Fruit fly (Drosophila melanogaster) whole organism, prepupa: ENCODE data around the gene CG42538.

Source experiments
- Blimp-1 ChIP-seq: fragments of 200-800 bp; sonication (Bioruptor generic); optimal IDR thresholded peaks from 3 replicates; lab custom pipeline; 2017; ENCODE audit warnings: missing biosample characterization, missing genetic modification characterization, mild to moderate bottlenecking, moderate library complexity, missing genetic modification reagents
- CG10631 ChIP-seq: fragments of 200-800 bp; sonication (Bioruptor generic); optimal IDR thresholded peaks from 2 replicates; lab custom pipeline; 2016; ENCODE audit warnings: missing biosample characterization, missing genetic modification characterization
- CG10669 ChIP-seq: fragments of 200-800 bp; sonication (Bioruptor generic); optimal IDR thresholded peaks from 3 replicates; lab custom pipeline; 2018; ENCODE audit warnings: missing biosample characterization, mild to moderate bottlenecking, missing genetic modification characterization, moderate library complexity
- CG11902 ChIP-seq: fragments of 200-800 bp; sonication (Bioruptor generic); optimal IDR thresholded peaks from 3 replicates; lab custom pipeline; 2016; ENCODE audit warnings: missing biosample characterization, missing genetic modification characterization
- CG15336 ChIP-seq: fragments of 200-800 bp; sonication (Bioruptor generic); IDR thresholded peaks from 2 replicates; pipeline ENCODE4 v1.3.6; 2022; ENCODE audit warnings: missing biosample characterization, missing genetic modification characterization
- CG3032 ChIP-seq: fragments of 200-800 bp; optimal IDR thresholded peaks from 2 replicates; lab custom pipeline; 2019; ENCODE audit warnings: missing biosample characterization, mild to moderate bottlenecking, missing genetic modification characterization, moderate library complexity
- CG34406 ChIP-seq: fragments of 200-800 bp; sonication (Bioruptor generic); optimal IDR thresholded peaks from 3 replicates; lab custom pipeline; 2016; ENCODE audit warnings: missing biosample characterization, missing genetic modification characterization
- CG3919 ChIP-seq: fragments of 200-800 bp; sonication (Bioruptor generic); optimal IDR thresholded peaks from 3 replicates; lab custom pipeline; 2016; ENCODE audit warnings: missing biosample characterization, missing genetic modification characterization
- CG4318 ChIP-seq: fragments of 200-800 bp; sonication (Bioruptor generic); optimal IDR thresholded peaks from 3 replicates; lab custom pipeline; 2017; ENCODE audit warnings: missing biosample characterization, mild to moderate bottlenecking, missing genetic modification characterization
- CG6276 ChIP-seq: fragments of 200-800 bp; sonication (Bioruptor generic); optimal IDR thresholded peaks from 2 replicates; lab custom pipeline; 2017; ENCODE audit warnings: missing biosample characterization, mild to moderate bottlenecking, missing genetic modification characterization
- CG6792 ChIP-seq: fragments of 200-800 bp; sonication (Bioruptor generic); optimal IDR thresholded peaks from 3 replicates; lab custom pipeline; 2016; ENCODE audit warnings: missing biosample characterization, missing genetic modification characterization
- CG6808 ChIP-seq: fragments of 200-800 bp; sonication (Bioruptor generic); optimal IDR thresholded peaks from 3 replicates; lab custom pipeline; 2017; ENCODE audit warnings: missing biosample characterization, missing genetic modification characterization, mild to moderate bottlenecking, moderate library complexity, missing genetic modification reagents
- CG6854 ChIP-seq: fragments of 200-800 bp; sonication (Bioruptor generic); optimal IDR thresholded peaks from 2 replicates; lab custom pipeline; 2017; ENCODE audit warnings: missing biosample characterization, mild to moderate bottlenecking, missing genetic modification characterization
- CG8119 ChIP-seq: fragments of 200-800 bp; sonication (Bioruptor generic); IDR thresholded peaks from 3 replicates; pipeline ENCODE4 v1.3.6; 2022; ENCODE audit warnings: missing biosample characterization, missing genetic modification characterization
- CG8319 ChIP-seq: fragments of 200-800 bp; sonication (Bioruptor generic); optimal IDR thresholded peaks from 3 replicates; lab custom pipeline; 2016; ENCODE audit warnings: missing biosample characterization, missing genetic modification characterization
- CG8632 ChIP-seq: fragments of 200-800 bp; sonication (Bioruptor generic); optimal IDR thresholded peaks from 3 replicates; lab custom pipeline; 2016; ENCODE audit warnings: missing biosample characterization, missing genetic modification characterization
- Eip75B ChIP-seq: fragments of 200-800 bp; sonication (Bioruptor generic); optimal IDR thresholded peaks from 3 replicates; lab custom pipeline; 2016; ENCODE audit warnings: missing biosample characterization, missing genetic modification characterization
- Eip78C ChIP-seq: fragments of 200-800 bp; sonication (Bioruptor generic); peaks from one replicate; lab custom pipeline; 2016; ENCODE audit warnings: missing biosample characterization, missing genetic modification characterization
- Eip93F ChIP-seq: fragments of 200-800 bp; sonication (Bioruptor generic); optimal IDR thresholded peaks from 2 replicates; lab custom pipeline; 2016; ENCODE audit warnings: missing biosample characterization, mild to moderate bottlenecking, missing genetic modification characterization
- Ets96B ChIP-seq: fragments of 200-800 bp; optimal IDR thresholded peaks from 2 replicates; lab custom pipeline; 2019; ENCODE audit warnings: missing biosample characterization, mild to moderate bottlenecking, missing genetic modification characterization, moderate library complexity
- Hr39 ChIP-seq: fragments of 200-800 bp; sonication (Bioruptor generic); optimal IDR thresholded peaks from 2 replicates; lab custom pipeline; 2016; ENCODE audit warnings: missing biosample characterization, missing genetic modification characterization
- Hr4 ChIP-seq: fragments of 200-800 bp; sonication (Bioruptor generic); optimal IDR thresholded peaks from 3 replicates; lab custom pipeline; 2016; ENCODE audit warnings: missing biosample characterization, missing genetic modification characterization
- Met ChIP-seq: fragments of 200-800 bp; sonication (Bioruptor generic); optimal IDR thresholded peaks from 3 replicates; lab custom pipeline; 2016; ENCODE audit warnings: missing biosample characterization, missing genetic modification characterization
- OdsH ChIP-seq: fragments of 200-800 bp; sonication (Bioruptor generic); optimal IDR thresholded peaks from 3 replicates; lab custom pipeline; 2016; ENCODE audit warnings: missing biosample characterization, missing genetic modification characterization
- Smox ChIP-seq: fragments of 200-800 bp; sonication (Bioruptor generic); optimal IDR thresholded peaks from 3 replicates; lab custom pipeline; 2016; ENCODE audit warnings: missing biosample characterization, missing genetic modification characterization
- Sox102F ChIP-seq: fragments of 200-800 bp; sonication (Bioruptor generic); optimal IDR thresholded peaks from 2 replicates; lab custom pipeline; 2016; ENCODE audit warnings: missing biosample characterization, mild to moderate bottlenecking, missing genetic modification characterization
- Sox14 ChIP-seq: fragments of 200-800 bp; sonication (Bioruptor generic); optimal IDR thresholded peaks from 3 replicates; lab custom pipeline; 2016; ENCODE audit warnings: missing biosample characterization, missing genetic modification characterization
- achi ChIP-seq: fragments of 200-800 bp; sonication (Bioruptor generic); optimal IDR thresholded peaks from 3 replicates; lab custom pipeline; 2016; ENCODE audit warnings: missing biosample characterization, missing genetic modification characterization
- acj6 ChIP-seq: fragments of 200-800 bp; sonication (Bioruptor generic); optimal IDR thresholded peaks from 3 replicates; lab custom pipeline; 2016; ENCODE audit warnings: missing biosample characterization, missing genetic modification characterization
- cyc ChIP-seq: fragments of 200-800 bp; sonication (Bioruptor generic); optimal IDR thresholded peaks from 3 replicates; lab custom pipeline; 2016; ENCODE audit warnings: missing biosample characterization, missing genetic modification characterization
- dac ChIP-seq: fragments of 200-800 bp; sonication (Bioruptor generic); optimal IDR thresholded peaks from 2 replicates; lab custom pipeline; 2017; ENCODE audit warnings: missing biosample characterization, mild to moderate bottlenecking, missing genetic modification characterization
- dsx ChIP-seq: fragments of 200-800 bp; optimal IDR thresholded peaks from 3 replicates; lab custom pipeline; 2019; ENCODE audit warnings: missing biosample characterization, mild to moderate bottlenecking, missing genetic modification characterization, moderate library complexity; ENCODE audit not compliant: poor library complexity, severe bottlenecking
- eg ChIP-seq: fragments of 200-800 bp; sonication (Bioruptor generic); IDR thresholded peaks from 3 replicates; pipeline ENCODE4 v1.3.6; 2022; ENCODE audit warnings: missing biosample characterization, missing genetic modification characterization
- esn ChIP-seq: fragments of 200-800 bp; sonication (Bioruptor generic); optimal IDR thresholded peaks from 2 replicates; lab custom pipeline; 2016; ENCODE audit warnings: missing biosample characterization, mild to moderate bottlenecking, missing genetic modification characterization, moderate library complexity
- fd59A ChIP-seq: fragments of 200-800 bp; sonication (Bioruptor generic); optimal IDR thresholded peaks from 2 replicates; lab custom pipeline; 2017; ENCODE audit warnings: missing biosample characterization, mild to moderate bottlenecking, missing genetic modification characterization, missing genetic modification reagents
- fkh ChIP-seq: fragments of 200-800 bp; sonication (Bioruptor generic); optimal IDR thresholded peaks from 3 replicates; lab custom pipeline; 2017; ENCODE audit warnings: missing biosample characterization, mild to moderate bottlenecking, missing genetic modification characterization, moderate library complexity
- net ChIP-seq: fragments of 200-800 bp; sonication (Bioruptor generic); optimal IDR thresholded peaks from 3 replicates; lab custom pipeline; 2016; ENCODE audit warnings: missing biosample characterization, missing genetic modification characterization
- pdm3 ChIP-seq: fragments of 200-800 bp; sonication (Bioruptor generic); optimal IDR thresholded peaks from 3 replicates; lab custom pipeline; 2016; ENCODE audit warnings: missing biosample characterization, missing genetic modification characterization
- salr ChIP-seq, 2 experiments: fragments of 200-800 bp; sonication (Bioruptor generic); optimal IDR thresholded peaks; 3 replicates each; lab custom pipeline; 2016 to 2018; ENCODE audit warnings: missing biosample characterization in 2 of 2, missing genetic modification characterization in 2 of 2, mild to moderate bottlenecking in 1 of 2
- spab ChIP-seq: fragments of 200-800 bp; sonication (Bioruptor generic); optimal IDR thresholded peaks from 2 replicates; lab custom pipeline; 2017; ENCODE audit warnings: missing biosample characterization, mild to moderate bottlenecking, missing genetic modification characterization, missing genetic modification reagents
- ss ChIP-seq, 2 experiments: fragments of 200-800 bp; sonication (Bioruptor generic); optimal IDR thresholded peaks; 2 replicates in 1 of 2; 3 replicates in 1 of 2; lab custom pipeline; 2017 to 2018; ENCODE audit warnings: mild to moderate bottlenecking in 2 of 2, missing biosample characterization in 2 of 2, missing genetic modification characterization in 2 of 2, moderate library complexity in 1 of 2
- svp ChIP-seq: fragments of 200-800 bp; sonication (Bioruptor generic); peaks from one replicate; lab custom pipeline; 2016; ENCODE audit warnings: missing biosample characterization, missing genetic modification characterization
- vri ChIP-seq: fragments of 200-800 bp; sonication (Bioruptor generic); optimal IDR thresholded peaks from 3 replicates; lab custom pipeline; 2016; ENCODE audit warnings: missing biosample characterization, mild to moderate bottlenecking, missing genetic modification characterization

The CG42538 gene

dm6 chr3L:16043045-16043781 is 8.9 kb downstream of the CG42538 start (continued):
- TF ChIP-seq fd59A (peak; percentile 60), vri (GFP tag; lab: Kevin White, UChicago) (peak; percentile 27), salr (GFP tag; optimal IDR thresholded peaks at IDR 0.05; lab: Kevin White, UChicago) (peak; percentile 50 to 64), svp (GFP tag; lab: Kevin White, UChicago) (peak; percentile 82), CG6276 (peak; percentile 72), acj6 (peak; percentile 82), achi (GFP tag; lab: Kevin White, UChicago) (peak; percentile 84), Sox102F (peak; percentile 42), esn (peak; percentile 76)

- TF ChIP-seq svp (GFP tag; lab: Kevin White, UChicago) = peak; percentile 22
- 0 out of 3 replicates have a peak, but pooled peaks have one; percentile 18 for TF ChIP-seq eg (GFP tag; lab: Robert Waterston, UW)
- TF ChIP-seq Sox14 = peak; percentile 30
- TF ChIP-seq Eip93F = no peak
- peak; percentile 24 for TF ChIP-seq Eip78C (GFP tag; lab: Kevin White, UChicago)
- TF ChIP-seq, all 60 proteins: peak for 4
Observed at dm6 chr3L:16043782-16044352, 9.5 kb downstream of the CG42538 start.

dm6 chr3L:16045083-16045830 is 10.9 kb downstream of the CG42538 start:
- TF ChIP-seq CG3032 = peak; percentile 16
- TF ChIP-seq spab (GFP tag; lab: Kevin White, UChicago) = no peak
- peak; percentile 16 for TF ChIP-seq Hr39 (GFP tag; lab: Kevin White, UChicago)
- no peak for TF ChIP-seq CG6854
- TF ChIP-seq achi (GFP tag; lab: Kevin White, UChicago) = peak; percentile 30
- TF ChIP-seq CG6276 = no peak
- peak; percentile 40 for TF ChIP-seq acj6
- TF ChIP-seq cyc (GFP tag; lab: Kevin White, UChicago) = no peak
- TF ChIP-seq dac (GFP tag; lab: Kevin White, UChicago) = no peak
- peak; percentile 28 for TF ChIP-seq Met
- peak; percentile 30 for TF ChIP-seq CG4318 (GFP tag; lab: Kevin White, UChicago)
- TF ChIP-seq CG34406 (GFP tag; lab: Kevin White, UChicago) = peak; percentile 59
- peak; percentile 2 for TF ChIP-seq pdm3 (GFP tag; lab: Kevin White, UChicago)
- no peak for TF ChIP-seq fkh
- peak; percentile 26; the same call in 2 of the 3 replicates for TF ChIP-seq eg (GFP tag; lab: Robert Waterston, UW)
- TF ChIP-seq Smox = peak; percentile 41
- TF ChIP-seq Eip78C (GFP tag; lab: Kevin White, UChicago) = peak; percentile 92
- peak; percentile 39 for TF ChIP-seq net (GFP tag; lab: Kevin White, UChicago)
- TF ChIP-seq vri (GFP tag; lab: Kevin White, UChicago) = no peak
- TF ChIP-seq svp (GFP tag; lab: Kevin White, UChicago) = peak; percentile 69
- TF ChIP-seq Hr4 = peak; percentile 42
- TF ChIP-seq esn = peak; percentile 64
- peak; percentile 34 for TF ChIP-seq OdsH (GFP tag; lab: Kevin White, UChicago)
- TF ChIP-seq CG11902 (GFP tag; lab: Kevin White, UChicago) = no peak
- TF ChIP-seq Blimp-1 (GFP tag; lab: Kevin White, UChicago) = no peak
- peak; percentile 54 for TF ChIP-seq CG15336
- peak; percentile 48 for TF ChIP-seq CG8632 (GFP tag; lab: Kevin White, UChicago)
- no peak for TF ChIP-seq CG10669 (GFP tag; lab: Kevin White, UChicago)
- peak; percentile 55 for TF ChIP-seq Ets96B (tag; lab: Kevin White, UChicago)
- peak in 1 of 2 experiments; percentile 11 for TF ChIP-seq ss (GFP tag; optimal IDR thresholded peaks at IDR 0.05; lab: Kevin White, UChicago)
- TF ChIP-seq CG10631 (GFP tag; lab: Kevin White, UChicago) = peak; percentile 60
- no peak for TF ChIP-seq CG6808 (GFP tag; lab: Kevin White, UChicago)
- peak; percentile 30 for TF ChIP-seq CG3919
- no peak for TF ChIP-seq CG8319 (GFP tag; lab: Kevin White, UChicago)
- TF ChIP-seq CG6792 = peak; percentile 50
- TF ChIP-seq dsx (GFP tag; lab: Kevin White, UChicago) = peak; percentile 74
- TF ChIP-seq Eip75B = peak; percentile 37
- no peak for TF ChIP-seq fd59A
- TF ChIP-seq CG8119 (GFP tag; lab: Robert Waterston, UW) = peak; percentile 39; the same call in 2 of the 3 replicates
